Fruit fly (Drosophila melanogaster) whole organism, pupa: Measurements from ENCODE around the gene CG12105.

Experiments
- CG10348 ChIP-seq: fragments of 200-800 bp; sonication (Bioruptor generic); IDR thresholded peaks from 2 replicates; pipeline ENCODE4 v1.3.6; 2022; ENCODE audit warnings: missing biosample characterization, missing genetic modification characterization
- CG12605 ChIP-seq: fragments of 200-800 bp; sonication (Bioruptor generic); IDR thresholded peaks from 2 replicates; pipeline ENCODE4 v1.3.6; 2022; ENCODE audit warnings: missing biosample characterization, missing genetic modification characterization
- CG13204 ChIP-seq: fragments of 200-800 bp; sonication (Bioruptor generic); optimal IDR thresholded peaks from 2 replicates; lab custom pipeline; 2018; ENCODE audit warnings: missing biosample characterization, mild to moderate bottlenecking, missing genetic modification characterization, moderate library complexity
- CG14655 ChIP-seq: fragments of 200-800 bp; sonication (Bioruptor generic); optimal IDR thresholded peaks from 3 replicates; lab custom pipeline; 2017; ENCODE audit warnings: mild to moderate bottlenecking, missing biosample characterization, missing genetic modification reagents, missing genetic modification characterization
- CG15710 ChIP-seq: fragments of 200-800 bp; sonication (Bioruptor generic); optimal IDR thresholded peaks from 2 replicates; lab custom pipeline; 2018; ENCODE audit warnings: missing biosample characterization, mild to moderate bottlenecking, missing genetic modification characterization, moderate library complexity
- CG17806 ChIP-seq: fragments of 200-800 bp; sonication (Bioruptor generic); optimal IDR thresholded peaks from 2 replicates; lab custom pipeline; 2018; ENCODE audit warnings: missing biosample characterization, mild to moderate bottlenecking, missing genetic modification characterization, moderate library complexity
- CG32121 ChIP-seq: fragments of 200-800 bp; sonication (Bioruptor generic); IDR thresholded peaks from 2 replicates; pipeline ENCODE4 v1.3.6; 2022; ENCODE audit warnings: missing biosample characterization, missing genetic modification characterization
- CG34367 ChIP-seq: fragments of 200-800 bp; sonication (Bioruptor generic); optimal IDR thresholded peaks from 2 replicates; lab custom pipeline; 2018; ENCODE audit warnings: missing biosample characterization, mild to moderate bottlenecking, missing genetic modification characterization
- CG4496 ChIP-seq: fragments of 200-800 bp; sonication (Bioruptor generic); IDR thresholded peaks from 3 replicates; pipeline ENCODE4 v1.3.6; 2022; ENCODE audit warnings: missing biosample characterization, missing genetic modification characterization
- CG8159 ChIP-seq: fragments of 200-800 bp; sonication (Bioruptor generic); optimal IDR thresholded peaks from 3 replicates; lab custom pipeline; 2018; ENCODE audit warnings: missing biosample characterization, mild to moderate bottlenecking, missing genetic modification characterization, moderate library complexity
- CG8301 ChIP-seq: fragments of 200-800 bp; sonication (Bioruptor generic); optimal IDR thresholded peaks from 2 replicates; lab custom pipeline; 2018; ENCODE audit warnings: missing biosample characterization, mild to moderate bottlenecking, missing genetic modification characterization
- D1 ChIP-seq: fragments of 200-800 bp; sonication (Bioruptor generic); optimal IDR thresholded peaks from 2 replicates; lab custom pipeline; 2018; ENCODE audit warnings: missing biosample characterization, mild to moderate bottlenecking, missing genetic modification characterization, moderate library complexity
- EcR ChIP-seq: fragments of 200-800 bp; sonication (Bioruptor generic); optimal IDR thresholded peaks from 3 replicates; lab custom pipeline; 2019; ENCODE audit warnings: missing biosample characterization, missing genetic modification characterization, mild to moderate bottlenecking, moderate library complexity, missing genetic modification reagents
- Ets98B ChIP-seq: fragments of 200-800 bp; sonication (Bioruptor generic); IDR thresholded peaks from 2 replicates; pipeline ENCODE4 v1.3.6; 2022; ENCODE audit warnings: missing biosample characterization, missing genetic modification characterization
- Pif1A ChIP-seq: fragments of 200-800 bp; sonication (Bioruptor generic); optimal IDR thresholded peaks from 3 replicates; lab custom pipeline; 2016; ENCODE audit warnings: missing biosample characterization, missing genetic modification characterization
- Pif1B ChIP-seq: fragments of 200-800 bp; sonication (Bioruptor generic); optimal IDR thresholded peaks from 3 replicates; lab custom pipeline; 2016; ENCODE audit warnings: missing biosample characterization, missing genetic modification characterization
- Snoo ChIP-seq: fragments of 200-800 bp; sonication (Bioruptor generic); optimal IDR thresholded peaks from 3 replicates; lab custom pipeline; 2017; ENCODE audit warnings: missing biosample characterization, mild to moderate bottlenecking, missing genetic modification characterization, inconsistent platforms
- fd96Ca ChIP-seq: fragments of 200-800 bp; sonication (Bioruptor generic); IDR thresholded peaks from 3 replicates; pipeline ENCODE4 v1.3.6; 2022; ENCODE audit warnings: missing biosample characterization, missing genetic modification characterization
- gl ChIP-seq: fragments of 200-800 bp; sonication (Bioruptor generic); optimal IDR thresholded peaks from 2 replicates; lab custom pipeline; 2018; ENCODE audit warnings: missing biosample characterization, mild to moderate bottlenecking, missing genetic modification characterization
- rn ChIP-seq: fragments of 200-800 bp; sonication (Bioruptor generic); IDR thresholded peaks from 2 replicates; pipeline ENCODE4 v1.3.6; 2022; ENCODE audit warnings: missing biosample characterization, missing genetic modification characterization

Gene CG12105

dm6 chr3L:1637652-1638051 lies 22.1 kb upstream of the CG12105 start, which contains the start of gene nSyb:
Gene nSyb (minus strand): TSS chr3L:1637752.
- TF ChIP-seq Pif1A (GFP tag; lab: Kevin White, UChicago) (no peak), Ets98B (GFP tag; lab: Robert Waterston, UW) (no peak), CG8159 (tag; lab: Kevin White, UChicago) (no peak), gl (tag; lab: Kevin White, UChicago) (no peak), Pif1B (GFP tag; lab: Kevin White, UChicago) (no peak), rn (GFP tag; lab: Robert Waterston, UW) (no peak), CG15710 (tag; lab: Kevin White, UChicago) (no peak), CG17806 (tag; lab: Kevin White, UChicago) (no peak), fd96Ca (GFP tag; lab: Robert Waterston, UW) (no peak), CG10348 (GFP tag; lab: Robert Waterston, UW) (no peak), EcR (GFP tag; lab: Kevin White, UChicago) (no peak), CG13204 (GFP tag; lab: Kevin White, UChicago) (no peak), D1 (tag; lab: Kevin White, UChicago) (no peak), CG12605 (GFP tag; lab: Robert Waterston, UW) (no peak), CG14655 (no peak), Snoo (no peak)
- TF ChIP-seq, all 21 proteins: peak for 0

dm6 chr3L:1636886-1637285 lies 21.3 kb upstream of the CG12105 start:
- no peak for TF ChIP-seq CG13204 (GFP tag; lab: Kevin White, UChicago)
- no peak for TF ChIP-seq fd96Ca (GFP tag; lab: Robert Waterston, UW)
- TF ChIP-seq EcR (GFP tag; lab: Kevin White, UChicago), result no peak
- no peak for TF ChIP-seq D1 (tag; lab: Kevin White, UChicago)
- no peak for TF ChIP-seq gl (tag; lab: Kevin White, UChicago)
- TF ChIP-seq rn (GFP tag; lab: Robert Waterston, UW), result no peak
- no peak for TF ChIP-seq CG15710 (tag; lab: Kevin White, UChicago)
- TF ChIP-seq CG4496, result no peak
- no peak for TF ChIP-seq CG8301 (tag; lab: Kevin White, UChicago)
- no peak for TF ChIP-seq Pif1A (GFP tag; lab: Kevin White, UChicago)

dm6 chr3L:1629064-1629777 lies 13.6 kb upstream of the CG12105 start, which contains the start of gene GC:
Gene GC (minus strand): TSS chr3L:1629301.
- no peak for TF ChIP-seq rn (GFP tag; lab: Robert Waterston, UW)
- peak; percentile 39; the same call in 1 of the 2 replicates for TF ChIP-seq CG12605 (GFP tag; lab: Robert Waterston, UW)
- TF ChIP-seq CG15710 (tag; lab: Kevin White, UChicago), result peak; percentile 6
- TF ChIP-seq CG34367 (tag; lab: Kevin White, UChicago), result peak; percentile 13
- 0 out of 2 replicates have a peak, but pooled peaks have one; percentile 10 for TF ChIP-seq Ets98B (GFP tag; lab: Robert Waterston, UW)
- no peak for TF ChIP-seq CG32121 (GFP tag; lab: Robert Waterston, UW)

dm6 chr3L:1628176-1628866 lies 12.7 kb upstream of the CG12105 start, which contains the start of gene CG13928:
Gene CG13928 (minus strand): TSS chr3L:1628377.
- TF ChIP-seq CG17806 (tag; lab: Kevin White, UChicago), result no peak
- no peak for TF ChIP-seq CG12605 (GFP tag; lab: Robert Waterston, UW)
- TF ChIP-seq rn (GFP tag; lab: Robert Waterston, UW), result no peak
- TF ChIP-seq CG13204 (GFP tag; lab: Kevin White, UChicago), result peak; percentile 25

dm6 chr3L:1626924-1627323 lies 11.3 kb upstream of the CG12105 start:
- TF ChIP-seq CG32121 (GFP tag; lab: Robert Waterston, UW) (no peak), CG13204 (GFP tag; lab: Kevin White, UChicago) (peak; percentile 12)

dm6 chr3L:1618116-1618727 lies 2.6 kb upstream of the CG12105 start, which contains the start of the genes CG13926, ABCB7 and CG33230:
Gene CG13926 (minus strand): TSS chr3L:1618158.
Gene ABCB7 (plus strand): TSS chr3L:1618414.
Gene CG33230 (plus strand): TSS chr3L:1618414.
- TF ChIP-seq CG15710 (tag; lab: Kevin White, UChicago) (peak; percentile 6), CG12605 (GFP tag; lab: Robert Waterston, UW) (no peak), CG17806 (tag; lab: Kevin White, UChicago) (no peak), CG8159 (tag; lab: Kevin White, UChicago) (peak; percentile 23), Ets98B (GFP tag; lab: Robert Waterston, UW) (0 out of 2 replicates have a peak, but pooled peaks have one; percentile 17)
